Fruit fly (Drosophila melanogaster) whole organism, embryonic: Measurements from ENCODE around the gene Taf8.
A peak's percentile ranks its signal among the peaks of the same experiment; 100 is the strongest.

Source experiments
- B-H1 ChIP-seq: fragments of 200-800 bp; sonication (Bioruptor generic); IDR thresholded peaks from 3 replicates; pipeline ENCODE4 v1.3.6; 2022; ENCODE audit warnings: missing biosample characterization, missing genetic modification characterization
- CG10543 ChIP-seq: fragments of 200-800 bp; sonication (Bioruptor generic); optimal IDR thresholded peaks from 3 replicates; lab custom pipeline; 2017; ENCODE audit warnings: missing biosample characterization, mild to moderate bottlenecking, missing genetic modification characterization, moderate library complexity
- CG10959 ChIP-seq: fragments of 200-800 bp; sonication (Bioruptor generic); IDR thresholded peaks from 2 replicates; pipeline ENCODE4 v1.3.6; 2022; ENCODE audit warnings: missing biosample characterization, missing genetic modification characterization
- CG11247 ChIP-seq: fragments of 200-800 bp; sonication (Bioruptor generic); IDR thresholded peaks from 2 replicates; pipeline ENCODE4 v1.3.6; 2022; ENCODE audit warnings: missing biosample characterization, missing genetic modification characterization
- CG12071 ChIP-seq: fragments of 200-800 bp; sonication (Bioruptor generic); optimal IDR thresholded peaks from 3 replicates; lab custom pipeline; 2018; ENCODE audit warnings: missing biosample characterization, mild to moderate bottlenecking, missing genetic modification characterization
- CG12299 ChIP-seq: fragments of 200-800 bp; sonication (Bioruptor generic); optimal IDR thresholded peaks from 2 replicates; lab custom pipeline; 2018; ENCODE audit warnings: missing biosample characterization, mild to moderate bottlenecking, missing genetic modification characterization
- CG1233 ChIP-seq: fragments of 200-800 bp; sonication (Bioruptor generic); optimal IDR thresholded peaks from 4 replicates; lab custom pipeline; 2018; ENCODE audit warnings: missing biosample characterization, mild to moderate bottlenecking, missing genetic modification characterization
- CG12942 ChIP-seq: fragments of 200-800 bp; sonication (Bioruptor generic); optimal IDR thresholded peaks from 3 replicates; lab custom pipeline; 2016; ENCODE audit warnings: missing biosample characterization, missing genetic modification characterization
- CG13123 ChIP-seq: fragments of 200-800 bp; sonication (Bioruptor generic); optimal IDR thresholded peaks from 2 replicates; lab custom pipeline; 2016; ENCODE audit warnings: missing biosample characterization, missing genetic modification characterization
- CG14860 ChIP-seq: fragments of 200-800 bp; sonication (Bioruptor generic); IDR thresholded peaks from 3 replicates; pipeline ENCODE4 v1.3.6; 2022; ENCODE audit warnings: missing biosample characterization, missing genetic modification characterization; ENCODE audit not compliant: partially characterized antibody
- CG15479 ChIP-seq: fragments of 200-800 bp; sonication (Bioruptor generic); optimal IDR thresholded peaks from 3 replicates; lab custom pipeline; 2019; ENCODE audit warnings: missing biosample characterization, mild to moderate bottlenecking, missing genetic modification characterization, moderate library complexity
- CG16863 ChIP-seq: fragments of 200-800 bp; sonication (Bioruptor generic); optimal IDR thresholded peaks from 3 replicates; lab custom pipeline; 2016; ENCODE audit warnings: missing biosample characterization, missing genetic modification characterization
- CG17361 ChIP-seq: fragments of 200-800 bp; sonication (Bioruptor generic); IDR thresholded peaks from 3 replicates; pipeline ENCODE4 v1.3.6; 2022; ENCODE audit warnings: missing biosample characterization, missing genetic modification characterization
- CG1832 ChIP-seq: fragments of 200-800 bp; sonication (Bioruptor generic); optimal IDR thresholded peaks from 2 replicates; lab custom pipeline; 2017; ENCODE audit warnings: missing biosample characterization, mild to moderate bottlenecking, missing genetic modification characterization, inconsistent platforms
- CG30431 ChIP-seq: fragments of 200-800 bp; sonication (Bioruptor generic); optimal IDR thresholded peaks from 2 replicates; lab custom pipeline; 2017; ENCODE audit warnings: missing biosample characterization, missing genetic modification characterization
- CG31365 ChIP-seq: fragments of 200-800 bp; sonication (Bioruptor generic); optimal IDR thresholded peaks from 2 replicates; lab custom pipeline; 2018; ENCODE audit warnings: missing biosample characterization, mild to moderate bottlenecking, missing genetic modification characterization
- CG3407 ChIP-seq: fragments of 200-800 bp; sonication (Bioruptor generic); optimal IDR thresholded peaks from 2 replicates; lab custom pipeline; 2018; ENCODE audit warnings: missing biosample characterization, mild to moderate bottlenecking, missing genetic modification characterization
- CG3838 ChIP-seq: fragments of 200-800 bp; sonication (Bioruptor generic); optimal IDR thresholded peaks from 3 replicates; lab custom pipeline; 2016; ENCODE audit warnings: missing biosample characterization, missing genetic modification characterization
- CG6272 ChIP-seq: fragments of 200-800 bp; sonication (Bioruptor generic); IDR thresholded peaks from 2 replicates; pipeline ENCODE4 v1.3.6; 2022; ENCODE audit warnings: missing biosample characterization, missing genetic modification characterization
- CG6813 ChIP-seq: fragments of 200-800 bp; sonication (Bioruptor generic); optimal IDR thresholded peaks from 2 replicates; lab custom pipeline; 2017; ENCODE audit warnings: missing biosample characterization, missing genetic modification characterization, mild to moderate bottlenecking, moderate library complexity, missing genetic modification reagents
- CG7357 ChIP-seq: fragments of 200-800 bp; sonication (Bioruptor generic); IDR thresholded peaks from 3 replicates; pipeline ENCODE4 v1.3.6; 2022; ENCODE audit warnings: missing biosample characterization, missing genetic modification characterization
- CG7745 ChIP-seq: fragments of 200-800 bp; sonication (Bioruptor generic); optimal IDR thresholded peaks from 2 replicates; lab custom pipeline; 2018; ENCODE audit warnings: missing biosample characterization, mild to moderate bottlenecking, missing genetic modification characterization, moderate library complexity
- CG7786 ChIP-seq: fragments of 200-800 bp; sonication (Bioruptor generic); optimal IDR thresholded peaks from 2 replicates; lab custom pipeline; 2016; ENCODE audit warnings: missing biosample characterization, missing genetic modification characterization
- CG9609 ChIP-seq: fragments of 200-800 bp; sonication (Bioruptor generic); optimal IDR thresholded peaks from 3 replicates; lab custom pipeline; 2016; ENCODE audit warnings: missing biosample characterization, missing genetic modification characterization
- Chrac-16 ChIP-seq: fragments of 200-800 bp; sonication (Bioruptor generic); optimal IDR thresholded peaks from 3 replicates; lab custom pipeline; 2016; ENCODE audit warnings: missing biosample characterization, missing genetic modification characterization
- Eip74EF ChIP-seq, 2 experiments: fragments of 200-800 bp in 1 of 2; fragments of >200 bp in 1 of 2; sonication (Bioruptor generic) in 1 of 2; optimal IDR thresholded peaks; 2 replicates each; lab custom pipeline; 2017 to 2019; ENCODE audit warnings: missing biosample characterization in 2 of 2, missing genetic modification characterization in 2 of 2, mild to moderate bottlenecking in 1 of 2, moderate library complexity in 1 of 2
- HLH54F ChIP-seq: fragments of 200-800 bp; sonication (Bioruptor generic); optimal IDR thresholded peaks from 3 replicates; lab custom pipeline; 2016; ENCODE audit warnings: missing biosample characterization, missing genetic modification characterization
- HLHmδ ChIP-seq: fragments of 200-800 bp; sonication (Bioruptor generic); optimal IDR thresholded peaks from 2 replicates; lab custom pipeline; 2018; ENCODE audit warnings: missing biosample characterization, mild to moderate bottlenecking, missing genetic modification characterization, moderate library complexity
- Hmr ChIP-seq: fragments of 200-800 bp; sonication (Bioruptor generic); optimal IDR thresholded peaks from 3 replicates; lab custom pipeline; 2017; ENCODE audit warnings: mild to moderate bottlenecking, missing biosample characterization, missing genetic modification reagents, missing genetic modification characterization
- Mes4 ChIP-seq: fragments of 200-800 bp; sonication (Bioruptor generic); optimal IDR thresholded peaks from 2 replicates; lab custom pipeline; 2016; ENCODE audit warnings: missing biosample characterization, missing genetic modification characterization
- Poxn ChIP-seq: fragments of 200-800 bp; sonication (Bioruptor generic); IDR thresholded peaks from 2 replicates; pipeline ENCODE4 v1.3.6; 2022; ENCODE audit warnings: missing biosample characterization, missing genetic modification characterization
- Rx ChIP-seq: fragments of 200-800 bp; sonication (Bioruptor generic); IDR thresholded peaks from 2 replicates; pipeline ENCODE4 v1.3.6; 2022; ENCODE audit warnings: missing biosample characterization, missing genetic modification characterization
- Six4 ChIP-seq: fragments of 200-800 bp; sonication (Bioruptor generic); optimal IDR thresholded peaks from 2 replicates; lab custom pipeline; 2016; ENCODE audit warnings: missing biosample characterization, missing genetic modification characterization
- Sox100B ChIP-seq: fragments of 200-800 bp; sonication (Bioruptor generic); optimal IDR thresholded peaks from 3 replicates; lab custom pipeline; 2018; ENCODE audit warnings: missing biosample characterization, mild to moderate bottlenecking, missing genetic modification characterization
- Taf1 ChIP-seq: fragments of 200-800 bp; sonication (Bioruptor generic); IDR thresholded peaks from 2 replicates; pipeline ENCODE4 v1.3.6; 2022; ENCODE audit warnings: missing biosample characterization, missing genetic modification characterization
- Tbp ChIP-seq: fragments of >200 bp; optimal IDR thresholded peaks from 2 replicates; lab custom pipeline; 2018; ENCODE audit warnings: missing biosample characterization, missing genetic modification characterization
- al ChIP-seq: fragments of 200-800 bp; sonication (Bioruptor generic); IDR thresholded peaks from 2 replicates; pipeline ENCODE4 v1.3.6; 2022; ENCODE audit warnings: missing biosample characterization, missing genetic modification characterization
- ash1 ChIP-seq: fragments of 200-800 bp; sonication (Bioruptor generic); optimal IDR thresholded peaks from 2 replicates; lab custom pipeline; 2018; ENCODE audit warnings: missing biosample characterization, mild to moderate bottlenecking, missing genetic modification characterization
- caup ChIP-seq: fragments of 200-800 bp; sonication (Bioruptor generic); optimal IDR thresholded peaks from 3 replicates; lab custom pipeline; 2017; ENCODE audit warnings: missing biosample characterization, mild to moderate bottlenecking, missing genetic modification characterization, moderate library complexity; ENCODE audit not compliant: severe bottlenecking
- crc ChIP-seq: fragments of 200-800 bp; sonication (Bioruptor generic); optimal IDR thresholded peaks from 2 replicates; lab custom pipeline; 2016; ENCODE audit warnings: missing biosample characterization, missing genetic modification characterization
- dmrt11E ChIP-seq: fragments of 200-800 bp; sonication (Bioruptor generic); optimal IDR thresholded peaks from 3 replicates; lab custom pipeline; 2018; ENCODE audit warnings: missing biosample characterization, mild to moderate bottlenecking, missing genetic modification characterization, moderate library complexity
- h ChIP-seq: fragments of >200 bp; optimal IDR thresholded peaks from 2 replicates; lab custom pipeline; 2017
- klu ChIP-seq: fragments of 200-800 bp; sonication (Bioruptor generic); IDR thresholded peaks from 2 replicates; pipeline ENCODE4 v1.3.6; 2022; ENCODE audit warnings: missing biosample characterization, missing genetic modification characterization
- nau ChIP-seq: fragments of 200-800 bp; sonication (Bioruptor generic); optimal IDR thresholded peaks from 3 replicates; lab custom pipeline; 2017; ENCODE audit warnings: missing biosample characterization, mild to moderate bottlenecking, missing genetic modification characterization, missing genetic modification reagents
- nerfin-2 ChIP-seq: fragments of 200-800 bp; sonication (Bioruptor generic); IDR thresholded peaks from 2 replicates; pipeline ENCODE4 v1.3.6; 2022; ENCODE audit warnings: missing biosample characterization, missing genetic modification characterization; ENCODE audit not compliant: partially characterized antibody
- nmo ChIP-seq: fragments of 200-800 bp; sonication (Bioruptor generic); optimal IDR thresholded peaks from 2 replicates; lab custom pipeline; 2018; ENCODE audit warnings: missing biosample characterization, mild to moderate bottlenecking, missing genetic modification characterization, moderate library complexity
- pan ChIP-seq, 4 experiments: fragments of >200 bp in 3 of 4; fragments of 200-800 bp in 1 of 4; sonication (Bioruptor generic) in 1 of 4; optimal IDR thresholded peaks in 3 of 4; IDR thresholded peaks in 1 of 4; 2 replicates each; pipeline versions ENCODE4 v1.3.6 to Lab custom; 2017 to 2022; ENCODE audit warnings: missing biosample characterization in 2 of 4, missing genetic modification characterization in 2 of 4, mixed read lengths in 1 of 4
- pita ChIP-seq: fragments of 200-800 bp; sonication (Bioruptor generic); optimal IDR thresholded peaks from 2 replicates; lab custom pipeline; 2017; ENCODE audit warnings: missing biosample characterization, mild to moderate bottlenecking, missing genetic modification characterization
- ttk ChIP-seq: fragments of 200-800 bp; sonication (Bioruptor generic); IDR thresholded peaks from 2 replicates; pipeline ENCODE4 v2.1.2; 2022; ENCODE audit warnings: missing biosample characterization, missing genetic modification characterization
- zen ChIP-seq: fragments of 200-800 bp; sonication (Bioruptor generic); optimal IDR thresholded peaks from 3 replicates; lab custom pipeline; 2018; ENCODE audit warnings: missing biosample characterization, mild to moderate bottlenecking, missing genetic modification characterization, moderate library complexity

The Taf8 gene

dm6 chrX:18092810-18093222, 9.0 kb upstream of the Taf8 start, which contains the start of gene RhoGAP16F (continued):
- TF ChIP-seq al (GFP tag; lab: Robert Waterston, UW) (peak; percentile 80), HLH54F (GFP tag; lab: Kevin White, UChicago) (peak; percentile 83), CG3838 (GFP tag; lab: Kevin White, UChicago) (peak; percentile 67), CG6813 (peak; percentile 72), CG13123 (GFP tag; lab: Kevin White, UChicago) (peak; percentile 50), CG11247 (GFP tag; lab: Robert Waterston, UW) (peak; percentile 81), CG1832 (GFP tag; lab: Kevin White, UChicago) (no peak), CG12299 (tag; lab: Kevin White, UChicago) (peak; percentile 53), Chrac-16 (peak; percentile 90), CG7357 (GFP tag; lab: Robert Waterston, UW) (peak; percentile 71; the same call in 2 of the 3 replicates), CG9609 (GFP tag; lab: Kevin White, UChicago) (peak; percentile 60), Sox100B (GFP tag; lab: Kevin White, UChicago) (peak; percentile 79), pan (optimal IDR thresholded peaks at IDR 0.05; lab: Kevin White, UChicago) (peak in 1 of 2 experiments; percentile 70), pan (GFP tag; optimal IDR thresholded peaks at IDR 0.05 in 1 of 2, IDR thresholded peaks at IDR 0.05 in 1 of 2) (peak; percentile 78 to 85), ash1 (GFP tag; lab: Kevin White, UChicago) (no peak), h (lab: Kevin White, UChicago) (no peak), CG15479 (GFP tag; lab: Kevin White, UChicago) (no peak), CG1233 (GFP tag; lab: Kevin White, UChicago) (peak; percentile 79), klu (GFP tag; lab: Robert Waterston, UW) (peak; percentile 78), nau (GFP tag; lab: Kevin White, UChicago) (peak; percentile 72), CG3407 (GFP tag; lab: Kevin White, UChicago) (peak; percentile 67), dmrt11E (tag; lab: Kevin White, UChicago) (peak; percentile 84), CG30431 (peak; percentile 77), CG10959 (GFP tag; lab: Robert Waterston, UW) (peak; percentile 61), CG7745 (tag; lab: Kevin White, UChicago) (no peak), CG17361 (GFP tag; lab: Robert Waterston, UW) (peak; percentile 90), Six4 (GFP tag; lab: Kevin White, UChicago) (peak; percentile 78), CG6272 (GFP tag; lab: Robert Waterston, UW) (peak; percentile 67), Poxn (GFP tag; lab: Robert Waterston, UW) (no peak), Rx (GFP tag; lab: Robert Waterston, UW) (peak; percentile 53; the same call in 1 of the 2 replicates), nmo (GFP tag; lab: Kevin White, UChicago) (peak; percentile 90), nerfin-2 (no peak), Eip74EF (GFP tag; optimal IDR thresholded peaks at IDR 0.05; lab: Kevin White, UChicago) (peak in 1 of 2 experiments; percentile 63), CG14860 (GFP tag; lab: Robert Waterston, UW) (no peak), Taf1 (peak; percentile 54; the same call in 1 of the 2 replicates), CG12071 (GFP tag; lab: Kevin White, UChicago) (peak; percentile 62), pita (no peak), CG31365 (tag; lab: Kevin White, UChicago) (peak; percentile 44), caup (GFP tag; lab: Kevin White, UChicago) (peak; percentile 76), CG12942 (peak; percentile 77), crc (peak; percentile 39), ttk (GFP tag; lab: Robert Waterston, UW) (peak; percentile 79), Tbp (GFP tag; lab: Kevin White, UChicago) (no peak), CG7786 (GFP tag; lab: Kevin White, UChicago) (peak; percentile 62), Mes4 (GFP tag; lab: Kevin White, UChicago) (peak; percentile 37), Hmr (peak; percentile 81), CG10543 (peak; percentile 84), B-H1 (GFP tag; lab: Robert Waterston, UW) (peak; percentile 79), CG16863 (GFP tag; lab: Kevin White, UChicago) (peak; percentile 73), zen (tag; lab: Kevin White, UChicago) (peak; percentile 83), HLHmδ (GFP tag; lab: Kevin White, UChicago) (no peak)
